Worm (Caenorhabditis elegans): Measurements from ENCODE around the gene Y69H2.9.

The Y69H2.9 gene

DNA sequence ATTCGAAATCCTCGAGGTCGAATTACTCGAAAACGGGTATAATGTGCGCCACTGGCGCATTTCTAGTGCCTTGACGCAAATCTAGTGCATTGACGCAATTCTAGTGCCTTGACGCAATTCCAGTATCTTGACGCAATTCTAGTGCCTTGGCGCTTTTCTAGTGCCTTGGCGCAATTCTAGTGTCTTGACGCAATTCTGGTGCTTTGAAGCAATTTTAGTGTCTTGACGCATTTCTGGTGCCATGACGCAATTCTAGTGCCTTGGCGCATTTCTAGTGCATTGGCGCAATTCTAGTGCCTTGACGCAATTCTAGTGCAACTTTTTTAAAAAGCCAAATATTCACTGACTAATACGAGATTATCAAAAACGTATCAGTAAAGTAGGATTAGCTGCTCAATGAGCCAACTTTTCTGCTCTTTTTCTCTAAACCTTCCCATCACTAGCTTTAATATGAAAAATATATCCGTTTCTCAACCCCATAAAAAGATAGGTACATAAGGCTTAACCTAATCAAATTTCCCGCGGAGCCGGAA lies 16.8 kb upstream of the Y69H2.9 start, which contains the start of gene Y69H2.17:
Gene Y69H2.17, plus strand, starts transcription at position 483 of the 533 bp plus-strand sequence.
- no peak for TF ChIP-seq sma-9 (GFP tag; optimal IDR thresholded peaks at IDR 0.05)
- TF ChIP-seq sma-9 (tag; optimal IDR thresholded peaks at IDR 0.05): no peak
- TF ChIP-seq mab-5 (tag; optimal IDR thresholded peaks at IDR 0.05): no peak
- TF ChIP-seq elt-1 (tag; optimal IDR thresholded peaks at IDR 0.05): no peak

DNA sequence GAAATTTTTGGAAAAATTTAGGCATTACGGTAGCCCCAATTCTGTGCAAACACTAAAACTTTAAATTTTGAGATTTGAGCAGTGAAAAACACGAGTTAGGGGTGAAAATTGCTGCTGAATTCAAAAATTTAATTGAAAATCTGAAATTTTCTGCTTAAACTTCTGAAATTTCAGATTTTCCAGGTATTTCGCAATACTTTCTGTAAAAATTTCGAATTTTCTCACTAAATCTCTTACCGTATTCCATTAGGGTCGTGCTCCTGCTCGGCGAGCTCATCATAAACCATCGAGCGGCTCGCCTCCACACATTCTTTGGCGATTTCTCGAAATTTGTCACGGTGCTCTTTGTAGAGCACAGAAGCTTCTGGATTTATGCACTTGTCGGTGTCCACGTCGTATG lies 14.0 kb upstream of the Y69H2.9 start:
- TF ChIP-seq unc-62 (GFP tag; optimal IDR thresholded peaks at IDR 0.05): no peak

DNA sequence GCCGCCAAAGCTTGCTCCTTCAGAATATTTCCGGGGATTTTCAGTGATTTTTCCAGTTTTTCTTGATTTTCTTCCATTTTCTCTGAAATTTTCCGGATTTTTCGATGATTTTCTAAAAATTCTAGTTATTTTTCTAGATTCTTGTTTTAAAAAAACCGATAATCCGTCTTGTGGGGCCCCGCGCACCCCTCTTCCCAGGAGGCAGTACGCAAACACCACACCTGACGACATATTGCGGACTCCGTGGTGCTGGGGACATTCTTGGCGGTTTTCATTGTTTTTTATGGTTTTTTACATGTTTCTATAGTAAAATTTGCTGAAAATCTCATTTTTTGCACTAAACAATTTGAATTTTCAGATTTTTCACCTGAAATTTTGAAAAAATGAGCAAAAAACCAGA lies 11.7 kb upstream of the Y69H2.9 start, which contains the start of the genes ubc-19 and Y69H2.7:
Gene ubc-19, minus strand, starts transcription at position 82 of the 400 bp plus-strand sequence.
Gene Y69H2.7, plus strand, starts transcription at position 309 of the 400 bp plus-strand sequence.
- no peak for TF ChIP-seq lin-39 (tag; optimal IDR thresholded peaks at IDR 0.05)
- no peak for TF ChIP-seq elt-3 (tag; optimal IDR thresholded peaks at IDR 0.05)
- no peak for TF ChIP-seq mbf-1 (tag; optimal IDR thresholded peaks at IDR 0.05)
- TF ChIP-seq lin-13 (GFP tag; optimal IDR thresholded peaks at IDR 0.05): peak; percentile 47
- TF ChIP-seq alr-1 (tag; optimal IDR thresholded peaks at IDR 0.05): no peak
- no peak for TF ChIP-seq snpc-4 (tag; optimal IDR thresholded peaks at IDR 0.05)
- no peak for TF ChIP-seq nhr-12 (tag; optimal IDR thresholded peaks at IDR 0.05)
- TF ChIP-seq unc-55 (GFP tag; optimal IDR thresholded peaks at IDR 0.05): peak; percentile 35
- no peak for TF ChIP-seq ceh-82 (tag; optimal IDR thresholded peaks at IDR 0.05)
- no peak for TF ChIP-seq nhr-129 (tag; optimal IDR thresholded peaks at IDR 0.05)
- TF ChIP-seq sem-4 (tag; optimal IDR thresholded peaks at IDR 0.05): no peak
- TF ChIP-seq nhr-237 (tag; optimal IDR thresholded peaks at IDR 0.05): no peak
- TF ChIP-seq ztf-4 (tag; optimal IDR thresholded peaks at IDR 0.05): no peak
- peak; percentile 22 to 50 for TF ChIP-seq lsy-2 (tag; optimal IDR thresholded peaks at IDR 0.05)
- TF ChIP-seq nhr-77 (tag; optimal IDR thresholded peaks at IDR 0.05): no peak
- TF ChIP-seq nhr-21 (tag; optimal IDR thresholded peaks at IDR 0.05): no peak
- no peak for TF ChIP-seq ZK546.5 (tag; optimal IDR thresholded peaks at IDR 0.05)
- no peak for TF ChIP-seq lin-11 (tag; optimal IDR thresholded peaks at IDR 0.05)
- no peak for TF ChIP-seq mdl-1 (tag; optimal IDR thresholded peaks at IDR 0.05)
- no peak for TF ChIP-seq dmd-4 (tag; optimal IDR thresholded peaks at IDR 0.05)
- peak; percentile 5 for TF ChIP-seq C34F6.9 (tag; optimal IDR thresholded peaks at IDR 0.05)
- TF ChIP-seq ztf-11 (tag; optimal IDR thresholded peaks at IDR 0.05): no peak
- no peak for TF ChIP-seq nhr-23 (tag; optimal IDR thresholded peaks at IDR 0.05)

DNA sequence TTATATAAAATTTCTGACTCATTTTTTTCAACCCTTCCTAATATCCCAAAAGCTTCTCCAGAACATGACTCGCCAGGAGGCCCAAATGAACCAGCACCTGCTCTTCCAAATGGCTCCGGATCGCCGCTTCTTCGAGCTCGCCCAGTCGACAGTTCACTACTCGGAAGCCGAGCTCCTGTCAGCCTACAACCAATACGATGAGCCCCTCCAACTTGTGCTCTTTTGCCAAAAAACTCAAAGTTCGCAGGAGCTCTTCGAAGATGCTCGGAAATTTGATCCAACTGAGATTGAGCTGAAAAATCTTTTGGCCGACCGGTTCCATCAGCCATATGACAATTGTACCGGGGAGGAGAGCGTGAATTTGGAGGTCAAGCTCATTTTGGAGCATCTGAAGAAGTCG lies 5.9 kb upstream of the Y69H2.9 start:
- TF ChIP-seq ceh-82 (tag; optimal IDR thresholded peaks at IDR 0.05) (no peak), fos-1 (tag; optimal IDR thresholded peaks at IDR 0.05) (no peak), ceh-16 (tag; optimal IDR thresholded peaks at IDR 0.05) (no peak), alr-1 (tag; optimal IDR thresholded peaks at IDR 0.05) (no peak), gmeb-1 (tag; optimal IDR thresholded peaks at IDR 0.05) (no peak), nhr-25 (tag; optimal IDR thresholded peaks at IDR 0.05) (no peak), crh-2 (tag; optimal IDR thresholded peaks at IDR 0.05) (no peak), skn-1 (tag; optimal IDR thresholded peaks at IDR 0.05) (no peak), unc-39 (tag; optimal IDR thresholded peaks at IDR 0.05) (no peak), peb-1 (tag; optimal IDR thresholded peaks at IDR 0.05) (no peak), nhr-237 (tag; optimal IDR thresholded peaks at IDR 0.05) (no peak), mdl-1 (tag; optimal IDR thresholded peaks at IDR 0.05) (no peak)

DNA sequence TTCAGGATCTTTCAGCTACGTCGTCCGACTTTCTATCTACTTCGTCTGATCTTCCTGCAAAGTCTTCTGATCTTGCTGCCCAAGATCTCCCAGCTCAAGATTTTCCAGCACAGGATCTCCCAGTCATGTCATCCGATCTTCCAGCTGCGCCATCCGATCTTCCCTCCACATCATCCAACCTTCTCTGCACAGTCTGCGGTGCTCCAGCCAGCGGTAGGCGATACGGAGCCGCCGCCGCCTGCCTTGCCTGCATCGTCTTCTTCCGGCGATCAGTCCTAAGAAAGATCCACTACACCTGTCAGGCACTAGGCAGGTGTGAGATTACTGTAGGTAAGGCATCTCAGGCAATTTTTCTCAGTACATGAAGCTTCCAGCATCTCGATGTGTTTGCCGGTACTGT lies 2.0 kb upstream of the Y69H2.9 start, which contains the start of gene nhr-241:
Gene nhr-241, plus strand, starts transcription at position 126 of the 400 bp plus-strand sequence.
- no peak for TF ChIP-seq R02D3.7 (tag; optimal IDR thresholded peaks at IDR 0.05)
- TF ChIP-seq lin-11 (tag; optimal IDR thresholded peaks at IDR 0.05): no peak
- no peak for TF ChIP-seq ZK546.5 (tag; optimal IDR thresholded peaks at IDR 0.05)
- no peak for TF ChIP-seq nhr-237 (tag; optimal IDR thresholded peaks at IDR 0.05)
- TF ChIP-seq ztf-1 (GFP tag; conservative IDR thresholded peaks at IDR 0.05): no peak
- TF ChIP-seq unc-39 (tag; optimal IDR thresholded peaks at IDR 0.05): no peak
- TF ChIP-seq elt-1 (tag; optimal IDR thresholded peaks at IDR 0.05): no peak
- TF ChIP-seq skn-1 (tag; optimal IDR thresholded peaks at IDR 0.05): no peak
- TF ChIP-seq nhr-25 (tag; optimal IDR thresholded peaks at IDR 0.05): no peak
- TF ChIP-seq sma-9 (GFP tag; optimal IDR thresholded peaks at IDR 0.05): no peak
- no peak for TF ChIP-seq sma-9 (tag; optimal IDR thresholded peaks at IDR 0.05)
- no peak for TF ChIP-seq Y55F3AM.14 (GFP tag; optimal IDR thresholded peaks at IDR 0.05)
- TF ChIP-seq fos-1 (tag; optimal IDR thresholded peaks at IDR 0.05): no peak
- TF ChIP-seq nhr-6 (tag; optimal IDR thresholded peaks at IDR 0.05): no peak
- no peak for TF ChIP-seq lsy-2 (tag; optimal IDR thresholded peaks at IDR 0.05)
- TF ChIP-seq zag-1 (tag; optimal IDR thresholded peaks at IDR 0.05): no peak
- TF ChIP-seq unc-62 (GFP tag; optimal IDR thresholded peaks at IDR 0.05): no peak
- no peak for TF ChIP-seq unc-55 (GFP tag; optimal IDR thresholded peaks at IDR 0.05)
- no peak for TF ChIP-seq ama-1 (optimal IDR thresholded peaks at IDR 0.05)
- no peak for TF ChIP-seq ztf-4 (tag; optimal IDR thresholded peaks at IDR 0.05)

Data from whole organism, L2 larva.